Fruit fly (Drosophila melanogaster) whole organism, embryonic: ENCODE data around the gene CG13699.

ENCODE experiments used
- CG2678 ChIP-seq: fragments of 200-800 bp; sonication (Bioruptor generic); optimal IDR thresholded peaks from 3 replicates; lab custom pipeline; 2019; ENCODE audit warnings: missing biosample characterization, mild to moderate bottlenecking, missing genetic modification characterization, moderate library complexity
- CG6254 ChIP-seq: fragments of 200-800 bp; sonication (Bioruptor generic); optimal IDR thresholded peaks from 3 replicates; lab custom pipeline; 2017; ENCODE audit warnings: mild to moderate bottlenecking, missing biosample characterization, missing genetic modification reagents, missing genetic modification characterization
- h ChIP-seq: fragments of >200 bp; optimal IDR thresholded peaks from 2 replicates; lab custom pipeline; 2017
- nerfin-2 ChIP-seq: fragments of 200-800 bp; sonication (Bioruptor generic); IDR thresholded peaks from 2 replicates; pipeline ENCODE4 v1.3.6; 2022; ENCODE audit warnings: missing biosample characterization, missing genetic modification characterization; ENCODE audit not compliant: partially characterized antibody
- org-1 ChIP-seq: fragments of 200-800 bp; sonication (Bioruptor generic); optimal IDR thresholded peaks from 2 replicates; lab custom pipeline; 2017; ENCODE audit warnings: missing biosample characterization, missing genetic modification characterization
- zfh2 ChIP-seq: fragments of 200-800 bp; sonication (Bioruptor generic); optimal IDR thresholded peaks from 2 replicates; lab custom pipeline; 2016; ENCODE audit warnings: missing biosample characterization, missing genetic modification characterization

dm6 chr3L:18187472-18188089 lies 25.3 kb upstream of the CG13699 start:
- TF ChIP-seq h = no peak
- TF ChIP-seq zfh2 (GFP tag; lab: Kevin White, UChicago) = no peak
- no peak for TF ChIP-seq CG6254 (GFP tag; lab: Kevin White, UChicago)
- no peak for TF ChIP-seq CG2678 (tag; lab: Kevin White, UChicago)
- no peak for TF ChIP-seq org-1 (GFP tag; lab: Kevin White, UChicago)
- TF ChIP-seq nerfin-2 = no peak
